5 worm cellular contexts compared by ENCODE assay signal in the genomic region with DNA sequence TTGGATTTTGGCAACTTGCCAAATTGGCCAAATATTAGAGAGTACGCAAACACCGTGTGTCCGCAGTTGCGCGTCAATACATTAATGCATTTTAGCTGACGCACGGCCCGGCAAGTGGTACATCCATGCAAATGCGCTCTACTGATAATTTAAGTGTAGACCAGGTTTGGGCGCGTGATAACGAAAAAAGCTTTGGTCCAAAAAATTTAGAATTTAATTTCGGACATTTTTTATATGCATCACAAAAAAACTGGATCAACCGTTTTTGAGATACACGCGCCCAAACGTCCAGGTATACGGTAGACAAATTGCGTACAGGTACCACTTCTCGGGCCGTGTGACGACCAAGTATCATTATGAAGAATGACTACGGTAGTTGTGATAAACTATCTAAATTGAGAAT.
TF ChIP-seq lines count a peak whose summit lies in the region.
"Not testable (repeated sequence)": the region's sequence is repeated elsewhere in the genome, so short reads cannot be mapped to it uniquely, and the experiment has no call there.

TSS of gene R186.8 (minus strand) at position 58 of the 403 bp plus-strand sequence.

TF ChIP-seq in whole organism, L1 larva, 84 proteins besides CTCF, POLR2A, EP300 and RAD21 (continues in another document):
- TF ChIP-seq swsn-7 (tag; optimal IDR thresholded peaks at IDR 0.05; lab: Kevin White, UChicago) (peak; percentile 67), xbp-1 (tag; optimal IDR thresholded peaks at IDR 0.05; lab: Kevin White, UChicago) (peak; percentile 76), mab-9 (GFP tag; IDR thresholded peaks at IDR 0.05; lab: Robert Waterston, UW) (0 out of 2 replicates have a peak, but pooled peaks have one; percentile 9), mdl-1 (tag; optimal IDR thresholded peaks at IDR 0.05; lab: Kevin White, UChicago) (peak in 1 of 2 experiments; percentile 24), isw-1 (GFP tag; IDR thresholded peaks at IDR 0.05; lab: Robert Waterston, UW) (peak; percentile 71), lin-35 (GFP tag; optimal IDR thresholded peaks at IDR 0.05; lab: Kevin White, UChicago) (peak; percentile 54 to 55), unc-130 (tag; optimal IDR thresholded peaks at IDR 0.05; lab: Kevin White, UChicago) (peak; percentile 17), ztf-4 (tag; optimal IDR thresholded peaks at IDR 0.05; lab: Kevin White, UChicago) (peak; percentile 13), nhr-85 (tag; lab: Kevin White, UChicago) (peak; percentile 90), lsy-2 (tag; optimal IDR thresholded peaks at IDR 0.05; lab: Kevin White, UChicago) (peak; percentile 72 to 91), elt-3 (tag; optimal IDR thresholded peaks at IDR 0.05; lab: Kevin White, UChicago) (peak in 1 of 6 experiments; percentile 28), ceh-88 (GFP tag; IDR thresholded peaks at IDR 0.05; lab: Robert Waterston, UW) (peak; percentile 78), nhr-19 (GFP tag; conservative IDR thresholded peaks at IDR 0.05; lab: Robert Waterston, UW) (peak; percentile 85), dsc-1 (tag; optimal IDR thresholded peaks at IDR 0.05; lab: Kevin White, UChicago) (peak; percentile 37), vab-15 (tag; optimal IDR thresholded peaks at IDR 0.05; lab: Kevin White, UChicago) (peak; percentile 75), nhr-47 (tag; optimal IDR thresholded peaks at IDR 0.05; lab: Kevin White, UChicago) (peak; percentile 78), fkh-10 (GFP tag; optimal IDR thresholded peaks at IDR 0.05; lab: Kevin White, UChicago) (peak; percentile 24)

TF ChIP-seq in whole organism, L3 larva, 47 proteins besides CTCF, POLR2A, EP300 and RAD21:
- peak; percentile 2 for TF ChIP-seq pqm-1 (tag; optimal IDR thresholded peaks at IDR 0.05; lab: Kevin White, UChicago)
- peak; percentile 23 for TF ChIP-seq nhr-25 (tag; optimal IDR thresholded peaks at IDR 0.05; lab: Kevin White, UChicago)
- TF ChIP-seq pha-4 (tag; optimal IDR thresholded peaks at IDR 0.05; lab: Kevin White, UChicago): peak; percentile 40
- TF ChIP-seq tbx-2 (tag; optimal IDR thresholded peaks at IDR 0.05; lab: Kevin White, UChicago): peak; percentile 5
- TF ChIP-seq snpc-4 (tag; optimal IDR thresholded peaks at IDR 0.05; lab: Kevin White, UChicago): peak; percentile 24
- peak; percentile 65 for TF ChIP-seq elt-2 (tag; optimal IDR thresholded peaks at IDR 0.05; lab: Kevin White, UChicago)
- peak; percentile 19 for TF ChIP-seq nhr-43 (tag; optimal IDR thresholded peaks at IDR 0.05; lab: Kevin White, UChicago; ENCODE audit: poor library complexity, severe bottlenecking)
- peak; percentile 68 for TF ChIP-seq hmg-11 (tag; optimal IDR thresholded peaks at IDR 0.05; lab: Kevin White, UChicago)
- peak; percentile 66 for TF ChIP-seq nfya-1 (tag; optimal IDR thresholded peaks at IDR 0.05; lab: Kevin White, UChicago; ENCODE audit: insufficient read depth)
- TF ChIP-seq lin-15B (tag; optimal IDR thresholded peaks at IDR 0.05; lab: Kevin White, UChicago): peak; percentile 75
- peak; percentile 58 for TF ChIP-seq lsy-12 (tag; optimal IDR thresholded peaks at IDR 0.05; lab: Kevin White, UChicago)
TF ChIP-seq in whole organism, L3 larva: peak in this region for 11; not testable (repeated sequence) for 36.

TF ChIP-seq in whole organism, early embryonic, 17 proteins besides CTCF, POLR2A, EP300 and RAD21:
- TF ChIP-seq F13C5.2 (tag; optimal IDR thresholded peaks at IDR 0.05; lab: Kevin White, UChicago) (peak; percentile 13), tbx-37 (GFP tag; conservative IDR thresholded peaks at IDR 0.05; lab: Robert Waterston, UW) (0 out of 2 replicates have a peak, but pooled peaks have one; percentile 28)

TF ChIP-seq in whole organism, midembryonic, 9 proteins besides CTCF, POLR2A, EP300 and RAD21:
- TF ChIP-seq cog-1 (tag; optimal IDR thresholded peaks at IDR 0.05; lab: Kevin White, UChicago): peak; percentile 52

TF ChIP-seq in whole organism, young adult, 124 proteins besides CTCF, POLR2A, EP300 and RAD21 (continues in another document):
- TF ChIP-seq madf-8 (GFP tag; conservative IDR thresholded peaks at IDR 0.05; lab: Robert Waterston, UW) (peak; percentile 28; the same call in 1 of the 2 replicates), egl-18 (GFP tag; IDR thresholded peaks at IDR 0.05; lab: Robert Waterston, UW) (0 out of 2 replicates have a peak, but pooled peaks have one; percentile 56), let-607 (tag; optimal IDR thresholded peaks at IDR 0.05; lab: Kevin White, UChicago) (peak; percentile 91 to 94), cebp-1 (GFP tag; IDR thresholded peaks at IDR 0.05; lab: Robert Waterston, UW) (peak; percentile 57; the same call in 1 of the 2 replicates), cebp-1 (tag; optimal IDR thresholded peaks at IDR 0.05; lab: Kevin White, UChicago) (peak; percentile 58), egrh-3 (GFP tag; IDR thresholded peaks at IDR 0.05; lab: Robert Waterston, UW) (peak; percentile 57; the same call in 1 of the 2 replicates), lir-1 (GFP tag; conservative IDR thresholded peaks at IDR 0.05; lab: Robert Waterston, UW) (0 out of 2 replicates have a peak, but pooled peaks have one; percentile 32), K11D2.4 (GFP tag; IDR thresholded peaks at IDR 0.05; lab: Robert Waterston, UW) (peak; percentile 91), Y67H2A.10 (GFP tag; conservative IDR thresholded peaks at IDR 0.05; lab: Robert Waterston, UW) (peak; percentile 68; the same call in 1 of the 2 replicates), ztf-6 (GFP tag; IDR thresholded peaks at IDR 0.05; lab: Robert Waterston, UW) (0 out of 2 replicates have a peak, but pooled peaks have one; percentile 7), snpc-4 (tag; optimal IDR thresholded peaks at IDR 0.05; lab: Kevin White, UChicago) (peak in 2 of 4 experiments; percentile 58 to 64), pbrm-1 (GFP tag; IDR thresholded peaks at IDR 0.05; lab: Robert Waterston, UW) (peak; percentile 89), ztf-3 (GFP tag; optimal IDR thresholded peaks at IDR 0.05; lab: Kevin White, UChicago) (peak; percentile 23), Y53G8AR.9 (GFP tag; conservative IDR thresholded peaks at IDR 0.05; lab: Robert Waterston, UW) (peak; percentile 70), lin-54 (GFP tag; optimal IDR thresholded peaks at IDR 0.05; lab: Kevin White, UChicago) (peak; percentile 66), ztf-26 (tag; optimal IDR thresholded peaks at IDR 0.05; lab: Kevin White, UChicago) (peak; percentile 71), ceh-91 (GFP tag; IDR thresholded peaks at IDR 0.05; lab: Robert Waterston, UW) (peak; percentile 89), tlf-1 (GFP tag; optimal IDR thresholded peaks at IDR 0.05; lab: Kevin White, UChicago) (peak; percentile 57), F37B4.10 (GFP tag; IDR thresholded peaks at IDR 0.05; lab: Robert Waterston, UW) (0 out of 2 replicates have a peak, but pooled peaks have one; percentile 70), lin-40 (tag; optimal IDR thresholded peaks at IDR 0.05; lab: Kevin White, UChicago) (peak; percentile 83), madf-6 (GFP tag; IDR thresholded peaks at IDR 0.05; lab: Robert Waterston, UW) (peak; percentile 68), dox-1 (GFP tag; IDR thresholded peaks at IDR 0.05; lab: Robert Waterston, UW) (peak; percentile 97), nhr-80 (tag; optimal IDR thresholded peaks at IDR 0.05; lab: Kevin White, UChicago) (peak; percentile 68), attf-3 (GFP tag; conservative IDR thresholded peaks at IDR 0.05; lab: Robert Waterston, UW) (peak; percentile 88), lsl-1 (GFP tag; optimal IDR thresholded peaks at IDR 0.05; lab: Kevin White, UChicago) (peak; percentile 76), nhr-90 (tag; optimal IDR thresholded peaks at IDR 0.05; lab: Kevin White, UChicago) (peak; percentile 16), ztf-18 (tag; optimal IDR thresholded peaks at IDR 0.05; lab: Kevin White, UChicago) (peak; percentile 72), B0336.3 (GFP tag; IDR thresholded peaks at IDR 0.05; lab: Robert Waterston, UW) (peak; percentile 76; the same call in 1 of the 2 replicates), D2030.7 (GFP tag; IDR thresholded peaks at IDR 0.05; lab: Robert Waterston, UW) (peak; percentile 79), F33H1.4 (GFP tag; IDR thresholded peaks at IDR 0.05; lab: Robert Waterston, UW) (peak; percentile 70), madf-3 (GFP tag; IDR thresholded peaks at IDR 0.05; lab: Robert Waterston, UW) (peak; percentile 78; the same call in 1 of the 2 replicates), tbp1 (GFP tag; optimal IDR thresholded peaks at IDR 0.05; lab: Kevin White, UChicago) (peak; percentile 60), ztf-28 (GFP tag; IDR thresholded peaks at IDR 0.05; lab: Robert Waterston, UW) (0 out of 2 replicates have a peak, but pooled peaks have one; percentile 18), hmg-1.2 (GFP tag; IDR thresholded peaks at IDR 0.05; lab: Robert Waterston, UW) (peak; percentile 92), somi-1 (GFP tag; optimal IDR thresholded peaks at IDR 0.05; lab: Kevin White, UChicago) (peak; percentile 63), Y95B8A.8 (GFP tag; IDR thresholded peaks at IDR 0.05; lab: Robert Waterston, UW) (peak; percentile 66; the same call in 1 of the 2 replicates), lin-26 (GFP tag; IDR thresholded peaks at IDR 0.05; lab: Robert Waterston, UW) (peak; percentile 68; the same call in 1 of the 2 replicates), attf-6 (GFP tag; IDR thresholded peaks at IDR 0.05; lab: Robert Waterston, UW) (peak; percentile 29; the same call in 1 of the 2 replicates), rcor-1 (GFP tag; IDR thresholded peaks at IDR 0.05; lab: Robert Waterston, UW) (peak; percentile 81), madf-10 (tag; optimal IDR thresholded peaks at IDR 0.05; lab: Kevin White, UChicago) (peak; percentile 15), K12H6.12 (tag; optimal IDR thresholded peaks at IDR 0.05; lab: Kevin White, UChicago) (peak; percentile 67), B0019.2 (GFP tag; conservative IDR thresholded peaks at IDR 0.05; lab: Robert Waterston, UW) (peak; percentile 63; the same call in 1 of the 2 replicates), ekl-4 (GFP tag; IDR thresholded peaks at IDR 0.05; lab: Robert Waterston, UW) (peak; percentile 78), mcd-1 (GFP tag; IDR thresholded peaks at IDR 0.05; lab: Robert Waterston, UW) (peak; percentile 98), ceh-100 (GFP tag; IDR thresholded peaks at IDR 0.05; lab: Robert Waterston, UW) (peak; percentile 72), attf-5 (GFP tag; optimal IDR thresholded peaks at IDR 0.05; lab: Kevin White, UChicago) (peak; percentile 92), ceh-27 (GFP tag; optimal IDR thresholded peaks at IDR 0.05; lab: Kevin White, UChicago) (peak; percentile 40), egl-44 (GFP tag; IDR thresholded peaks at IDR 0.05; lab: Robert Waterston, UW) (0 out of 2 replicates have a peak, but pooled peaks have one; percentile 49), C06A6.2 (GFP tag; conservative IDR thresholded peaks at IDR 0.05; lab: Robert Waterston, UW) (peak; percentile 40; the same call in 1 of the 2 replicates)
- not testable (repeated sequence) for TF ChIP-seq snpc-4 (GFP tag; optimal IDR thresholded peaks at IDR 0.05; lab: Kevin White, UChicago)
